Worm (Caenorhabditis elegans) whole organism, L1 larva: ENCODE data around the gene nhr-177.

Source experiments
- C04F5.9 ChIP-seq: sonication (generic microtip); optimal IDR thresholded peaks from 2 replicates; lab custom pipeline; 2016; ENCODE audit warnings: missing genetic modification characterization, missing compliant biosample characterization
- C34B4.2 ChIP-seq: sonication (generic microtip); optimal IDR thresholded peaks from 2 replicates; lab custom pipeline; 2017; ENCODE audit warnings: mild to moderate bottlenecking, missing genetic modification characterization, missing compliant biosample characterization
- Y116A8C.19 ChIP-seq: sonication (generic microtip); optimal IDR thresholded peaks from 2 replicates; lab custom pipeline; 2016; ENCODE audit warnings: missing compliant biosample characterization, missing genetic modification characterization, borderline replicate concordance
- aha-1 ChIP-seq: fragments of 150-350 bp; optimal IDR thresholded peaks from 2 replicates; lab custom pipeline; 2014; ENCODE audit warnings: missing biosample characterization, missing genetic modification characterization
- alr-1 ChIP-seq: fragments of 200-800 bp; sonication (Bioruptor generic); optimal IDR thresholded peaks from 2 replicates; lab custom pipeline; 2018; ENCODE audit warnings: borderline replicate concordance, mild to moderate bottlenecking, missing genetic modification characterization, missing compliant biosample characterization
- ama-1 ChIP-seq: fragments of 150-350 bp; optimal IDR thresholded peaks from 2 replicates; lab custom pipeline; 2014
- blmp-1 ChIP-seq: fragments of 150-350 bp; optimal IDR thresholded peaks from 2 replicates; lab custom pipeline; 2014; ENCODE audit warnings: missing biosample characterization, missing genetic modification characterization
- ceh-8 ChIP-seq: fragments of 200-800 bp; sonication (Bioruptor generic); optimal IDR thresholded peaks from 2 replicates; lab custom pipeline; 2018; ENCODE audit warnings: mild to moderate bottlenecking, missing genetic modification characterization, moderate library complexity, missing compliant biosample characterization
- ceh-88 ChIP-seq: fragments of 200-800 bp; sonication (Bioruptor generic); IDR thresholded peaks from 2 replicates; pipeline ENCODE4 v1.3.6; 2022; ENCODE audit warnings: missing genetic modification characterization, missing compliant biosample characterization
- ceh-90 ChIP-seq: sonication (generic microtip); optimal IDR thresholded peaks from 2 replicates; lab custom pipeline; 2016; ENCODE audit warnings: missing genetic modification characterization, missing compliant biosample characterization
- efl-1 ChIP-seq, 4 experiments: fragments of 150-350 bp; optimal IDR thresholded peaks in 3 of 4; peaks in 1 of 4; 1 replicate in 1 of 4; 2 replicates in 3 of 4; lab custom pipeline; 2014; ENCODE audit warnings: missing biosample characterization in 2 of 4, missing genetic modification characterization in 2 of 4, missing genetic modification reagents in 2 of 4
- egl-27 ChIP-seq, 2 experiments: fragments of 150-350 bp in 1 of 2; sonication (generic microtip); optimal IDR thresholded peaks; 3 replicates each; lab custom pipeline; 2017 to 2018; ENCODE audit warnings: missing biosample characterization in 2 of 2, missing genetic modification characterization in 2 of 2, missing genetic modification reagents in 2 of 2
- elt-2 ChIP-seq: sonication (generic microtip); optimal IDR thresholded peaks from 2 replicates; lab custom pipeline; 2016; ENCODE audit warnings: missing genetic modification characterization, mild to moderate bottlenecking, inconsistent platforms, missing compliant biosample characterization, missing genetic modification reagents
- elt-3 ChIP-seq, 6 experiments: fragments of 150-350 bp in 1 of 6; sonication (generic microtip); optimal IDR thresholded peaks; 2 replicates each; lab custom pipeline; 2017 to 2018; ENCODE audit warnings: missing biosample characterization in 6 of 6, missing genetic modification characterization in 6 of 6, inconsistent platforms in 1 of 6
- fos-1 ChIP-seq: fragments of 150-350 bp; optimal IDR thresholded peaks from 2 replicates; lab custom pipeline; 2014; ENCODE audit warnings: missing biosample characterization, missing genetic modification characterization
- grh-1 ChIP-seq: fragments of 200-800 bp; sonication (Bioruptor generic); IDR thresholded peaks from 2 replicates; pipeline ENCODE4 v1.3.6; 2022; ENCODE audit warnings: missing genetic modification reagents, missing genetic modification characterization, missing compliant biosample characterization
- hlh-17 ChIP-seq: fragments of 200-800 bp; sonication (Bioruptor generic); optimal IDR thresholded peaks from 2 replicates; lab custom pipeline; 2018; ENCODE audit warnings: missing genetic modification characterization, mild to moderate bottlenecking, missing compliant biosample characterization, moderate library complexity, borderline replicate concordance
- hlh-4 ChIP-seq: sonication (generic microtip); optimal IDR thresholded peaks from 2 replicates; lab custom pipeline; 2016; ENCODE audit warnings: mild to moderate bottlenecking, missing genetic modification characterization, missing compliant biosample characterization
- hpl-2 ChIP-seq: fragments of 150-350 bp; optimal IDR thresholded peaks from 2 replicates; lab custom pipeline; 2014; ENCODE audit warnings: missing biosample characterization, missing genetic modification reagents, missing genetic modification characterization
- irx-1 ChIP-seq: sonication (generic microtip); optimal IDR thresholded peaks from 2 replicates; lab custom pipeline; 2016; ENCODE audit warnings: missing genetic modification characterization, missing compliant biosample characterization
- isw-1 ChIP-seq: fragments of 200-800 bp; sonication (Bioruptor generic); IDR thresholded peaks from 2 replicates; pipeline ENCODE4 v1.3.6; 2022; ENCODE audit warnings: missing genetic modification characterization, missing compliant biosample characterization
- jun-1 ChIP-seq: fragments of 150-350 bp; optimal IDR thresholded peaks from 2 replicates; lab custom pipeline; 2014; ENCODE audit warnings: missing biosample characterization, missing genetic modification reagents, missing genetic modification characterization
- lin-13 ChIP-seq: fragments of 150-350 bp; optimal IDR thresholded peaks from 2 replicates; lab custom pipeline; 2014; ENCODE audit warnings: missing biosample characterization, missing genetic modification reagents, missing genetic modification characterization
- lin-15B ChIP-seq: fragments of 150-350 bp; sonication (generic microtip); optimal IDR thresholded peaks from 3 replicates; lab custom pipeline; 2014; ENCODE audit warnings: missing biosample characterization, missing genetic modification characterization
- lin-35 ChIP-seq, 2 experiments: fragments of 150-350 bp; optimal IDR thresholded peaks; 2 replicates each; lab custom pipeline; 2014; ENCODE audit warnings: missing biosample characterization in 2 of 2, missing genetic modification characterization in 2 of 2, missing genetic modification reagents in 2 of 2
- lin-39 ChIP-seq: fragments of 150-350 bp; optimal IDR thresholded peaks from 2 replicates; lab custom pipeline; 2014; ENCODE audit warnings: missing biosample characterization, missing genetic modification reagents, missing genetic modification characterization
- lir-3 ChIP-seq: sonication (generic microtip); optimal IDR thresholded peaks from 2 replicates; lab custom pipeline; 2016; ENCODE audit warnings: mild to moderate bottlenecking, missing genetic modification characterization, moderate library complexity, missing compliant biosample characterization; ENCODE audit not compliant: poor library complexity
- mab-9 ChIP-seq: fragments of 200-800 bp; sonication (Bioruptor generic); IDR thresholded peaks from 2 replicates; pipeline ENCODE4 v1.3.6; 2022; ENCODE audit warnings: missing genetic modification reagents, missing genetic modification characterization, missing compliant biosample characterization
- mdl-1 ChIP-seq, 2 experiments: fragments of 150-350 bp; optimal IDR thresholded peaks; 2 replicates each; lab custom pipeline; 2014 to 2017; ENCODE audit warnings: missing biosample characterization in 2 of 2, missing genetic modification characterization in 2 of 2, inconsistent platforms in 1 of 2
- nhr-12 ChIP-seq: sonication (generic microtip); optimal IDR thresholded peaks from 2 replicates; lab custom pipeline; 2017; ENCODE audit warnings: missing biosample characterization, missing genetic modification characterization
- nhr-19 ChIP-seq: fragments of 200-800 bp; sonication (Bioruptor generic); conservative IDR thresholded peaks from 2 replicates; pipeline ENCODE4 v1.3.6; 2022; ENCODE audit warnings: missing genetic modification characterization, missing compliant biosample characterization
- nhr-20 ChIP-seq: sonication (generic microtip); optimal IDR thresholded peaks from 2 replicates; lab custom pipeline; 2016; ENCODE audit warnings: mild to moderate bottlenecking, missing genetic modification characterization, missing compliant biosample characterization
- nhr-47 ChIP-seq: sonication (generic microtip); optimal IDR thresholded peaks from 2 replicates; lab custom pipeline; 2016; ENCODE audit warnings: mild to moderate bottlenecking, missing genetic modification characterization, moderate library complexity, missing compliant biosample characterization
- nhr-77 ChIP-seq: fragments of 150-350 bp; optimal IDR thresholded peaks from 2 replicates; lab custom pipeline; 2014; ENCODE audit warnings: missing biosample characterization, missing genetic modification characterization
- nhr-84 ChIP-seq: sonication (generic microtip); optimal IDR thresholded peaks from 2 replicates; lab custom pipeline; 2017; ENCODE audit warnings: missing biosample characterization, missing genetic modification characterization
- nhr-85 ChIP-seq: sonication (generic microtip); peaks from one replicate; lab custom pipeline; 2016; ENCODE audit warnings: missing genetic modification characterization, inconsistent platforms, missing compliant biosample characterization
- pag-3 ChIP-seq: sonication (generic microtip); optimal IDR thresholded peaks from 2 replicates; lab custom pipeline; 2017; ENCODE audit warnings: missing genetic modification characterization, mild to moderate bottlenecking, missing compliant biosample characterization, antibody characterized with exemption, borderline replicate concordance; ENCODE audit not compliant: insufficient read depth
- pax-3 ChIP-seq: fragments of 200-800 bp; sonication (Bioruptor generic); optimal IDR thresholded peaks from 2 replicates; lab custom pipeline; 2018; ENCODE audit warnings: mild to moderate bottlenecking, missing genetic modification characterization, moderate library complexity, missing compliant biosample characterization
- rnt-1 ChIP-seq: sonication (generic microtip); optimal IDR thresholded peaks from 2 replicates; lab custom pipeline; 2016; ENCODE audit warnings: mild to moderate bottlenecking, missing genetic modification characterization, moderate library complexity, missing compliant biosample characterization
- skn-1 ChIP-seq: fragments of 150-350 bp; optimal IDR thresholded peaks from 2 replicates; lab custom pipeline; 2014; ENCODE audit warnings: missing biosample characterization, missing genetic modification characterization
- swsn-7 ChIP-seq: sonication (generic microtip); optimal IDR thresholded peaks from 2 replicates; lab custom pipeline; 2016; ENCODE audit warnings: missing genetic modification characterization, missing compliant biosample characterization
- tbx-2 ChIP-seq: sonication (generic microtip); optimal IDR thresholded peaks from 2 replicates; lab custom pipeline; 2016; ENCODE audit warnings: missing genetic modification characterization, missing compliant biosample characterization
- unc-130 ChIP-seq: fragments of 150-350 bp; optimal IDR thresholded peaks from 2 replicates; lab custom pipeline; 2017; ENCODE audit warnings: missing biosample characterization, missing genetic modification characterization, inconsistent platforms
- unc-30 ChIP-seq: sonication (generic microtip); optimal IDR thresholded peaks from 2 replicates; lab custom pipeline; 2017; ENCODE audit warnings: missing biosample characterization, missing genetic modification characterization
- unc-98 ChIP-seq: fragments of 200-800 bp; sonication (Bioruptor generic); IDR thresholded peaks from 2 replicates; pipeline ENCODE4 v1.3.6; 2022; ENCODE audit warnings: missing genetic modification characterization, missing compliant biosample characterization
- vab-15 ChIP-seq: sonication (generic microtip); optimal IDR thresholded peaks from 2 replicates; lab custom pipeline; 2017; ENCODE audit warnings: missing genotype, mild to moderate bottlenecking, missing genetic modification characterization, missing compliant biosample characterization
- xbp-1 ChIP-seq: sonication (generic microtip); optimal IDR thresholded peaks from 2 replicates; lab custom pipeline; 2016; ENCODE audit warnings: missing genetic modification characterization, missing compliant biosample characterization
- zag-1 ChIP-seq: fragments of 150-350 bp; optimal IDR thresholded peaks from 2 replicates; lab custom pipeline; 2014; ENCODE audit warnings: missing biosample characterization, missing genetic modification characterization
- zip-4 ChIP-seq: fragments of 200-800 bp; sonication (Bioruptor generic); optimal IDR thresholded peaks from 2 replicates; lab custom pipeline; 2018; ENCODE audit warnings: mild to moderate bottlenecking, missing genetic modification characterization, moderate library complexity, missing compliant biosample characterization
- ztf-11 ChIP-seq, 2 experiments: sonication (generic microtip); optimal IDR thresholded peaks; 2 replicates each; lab custom pipeline; 2016 to 2017; ENCODE audit warnings: missing genetic modification characterization in 2 of 2, missing biosample characterization in 1 of 2, missing compliant biosample characterization in 1 of 2

nhr-177 gene

DNA sequence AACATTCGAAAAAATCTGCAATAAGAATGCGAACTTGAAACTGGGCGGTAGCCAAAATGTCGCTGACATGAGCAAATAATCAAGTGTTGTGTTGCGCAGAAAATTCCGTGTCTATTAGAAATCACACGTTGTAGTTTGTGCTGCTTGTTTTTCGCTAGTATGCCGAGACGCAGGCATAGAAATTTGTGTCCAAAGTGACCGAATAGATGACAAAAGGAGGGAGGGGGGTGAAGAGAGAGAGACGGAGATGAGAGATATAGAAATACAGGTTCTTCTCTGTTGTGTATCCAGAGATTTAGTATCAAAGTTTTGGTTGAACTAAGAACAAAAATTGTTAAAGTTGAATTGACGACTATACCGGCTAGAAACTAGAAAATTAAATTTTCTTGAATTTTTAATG lies 17.2 kb downstream of the nhr-177 start (continued):
- TF ChIP-seq nhr-77 (tag; lab: Kevin White, UChicago) = peak; percentile 96
- TF ChIP-seq lir-3 = no peak
- no peak for TF ChIP-seq hlh-4
- TF ChIP-seq vab-15 = no peak
- no peak for TF ChIP-seq ceh-90 (tag; lab: Kevin White, UChicago)
- no peak for TF ChIP-seq lin-39
- no peak for TF ChIP-seq zip-4 (GFP tag; lab: Kevin White, UChicago)
- TF ChIP-seq ama-1 (lab: Kevin White, UChicago) = no peak
- TF ChIP-seq mab-9 (GFP tag; lab: Robert Waterston, UW) = no peak
- peak; percentile 81 for TF ChIP-seq skn-1 (tag; lab: Kevin White, UChicago)
- no peak for TF ChIP-seq lin-13
- peak; percentile 65 for TF ChIP-seq blmp-1 (tag; lab: Kevin White, UChicago)

DNA sequence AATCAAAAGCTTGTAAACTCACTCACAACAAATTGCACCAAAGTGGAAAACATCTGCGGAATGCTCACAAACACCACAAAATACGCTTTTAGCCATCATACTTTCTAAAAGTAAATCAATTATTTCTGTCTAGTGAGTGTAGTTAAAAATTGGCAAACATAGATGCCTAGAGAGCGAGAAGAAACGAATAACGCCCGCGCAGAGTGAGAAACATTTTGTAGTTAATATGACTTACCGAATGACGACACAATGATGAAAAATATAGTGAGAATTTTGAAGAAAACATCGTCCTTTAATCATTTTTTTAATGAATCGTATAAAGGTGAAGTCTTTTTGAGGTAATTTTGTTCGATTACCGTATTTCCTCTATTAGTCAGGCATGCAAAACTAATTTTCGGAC lies 19.3 kb downstream of the nhr-177 start, which contains the start of gene nhr-238:
Gene nhr-238 (minus strand): TSS at position 104 of the 400 bp plus-strand sequence.
- TF ChIP-seq C34B4.2 (no peak), hlh-17 (GFP tag; lab: Kevin White, UChicago) (no peak), pag-3 (tag; lab: Kevin White, UChicago) (no peak), ceh-88 (GFP tag; lab: Robert Waterston, UW) (no peak), lin-35 (GFP tag; optimal IDR thresholded peaks at IDR 0.05; lab: Kevin White, UChicago) (peak in 1 of 2 experiments; percentile 6), blmp-1 (tag; lab: Kevin White, UChicago) (peak; percentile 18), tbx-2 (tag; lab: Kevin White, UChicago) (no peak), nhr-77 (tag; lab: Kevin White, UChicago) (peak; percentile 96), grh-1 (GFP tag; lab: Robert Waterston, UW) (no peak), ztf-11 (tag; optimal IDR thresholded peaks at IDR 0.05; lab: Kevin White, UChicago) (no peak), aha-1 (tag; lab: Kevin White, UChicago) (no peak), Y116A8C.19 (no peak), elt-2 (tag; lab: Kevin White, UChicago) (no peak), mdl-1 (tag; optimal IDR thresholded peaks at IDR 0.05; lab: Kevin White, UChicago) (no peak), lin-15B (tag; lab: Kevin White, UChicago) (no peak), nhr-12 (tag; lab: Kevin White, UChicago) (no peak), unc-130 (tag; lab: Kevin White, UChicago) (no peak), lir-3 (no peak), xbp-1 (no peak), fos-1 (tag; lab: Kevin White, UChicago) (no peak), nhr-20 (tag; lab: Kevin White, UChicago) (peak; percentile 54), pax-3 (no peak), hpl-2 (GFP tag; lab: Kevin White, UChicago) (no peak), unc-98 (no peak), efl-1 (optimal IDR thresholded peaks at IDR 0.05; lab: Kevin White, UChicago) (no peak), efl-1 (GFP tag; optimal IDR thresholded peaks at IDR 0.05 in 1 of 2; lab: Kevin White, UChicago) (no peak), irx-1 (tag; lab: Kevin White, UChicago) (no peak), elt-3 (tag; optimal IDR thresholded peaks at IDR 0.05; lab: Kevin White, UChicago) (no peak), unc-30 (tag; lab: Kevin White, UChicago) (no peak), isw-1 (no peak), alr-1 (no peak), nhr-47 (tag; lab: Kevin White, UChicago) (no peak), swsn-7 (no peak), jun-1 (tag; lab: Kevin White, UChicago) (no peak), mab-9 (GFP tag; lab: Robert Waterston, UW) (no peak), rnt-1 (tag; lab: Kevin White, UChicago) (no peak), ceh-8 (GFP tag; lab: Kevin White, UChicago) (no peak), zag-1 (no peak), nhr-19 (no peak), C04F5.9 (no peak), nhr-84 (tag; lab: Kevin White, UChicago) (no peak), lin-13 (no peak), egl-27 (tag; optimal IDR thresholded peaks at IDR 0.05; lab: Kevin White, UChicago) (no peak), nhr-85 (peak; percentile 63), hlh-4 (no peak), skn-1 (tag; lab: Kevin White, UChicago) (no peak)
